Worm (Caenorhabditis elegans) whole organism, mixed stage, embryonic: ENCODE results near the gene unc-79.

ENCODE experiments used
- ceh-39 ChIP-seq: fragments of 150-350 bp; optimal IDR thresholded peaks from 2 replicates; lab custom pipeline; 2014; ENCODE audit warnings: missing biosample characterization, missing genetic modification characterization
- ces-1 ChIP-seq: fragments of 150-350 bp; optimal IDR thresholded peaks from 2 replicates; lab custom pipeline; 2014; ENCODE audit warnings: missing biosample characterization, missing genetic modification reagents, missing genetic modification characterization
- elt-1 ChIP-seq: sonication (generic microtip); optimal IDR thresholded peaks from 2 replicates; lab custom pipeline; 2017; ENCODE audit warnings: missing genetic modification characterization, mild to moderate bottlenecking, missing compliant biosample characterization, antibody characterized with exemption, moderate library complexity, borderline replicate concordance; ENCODE audit not compliant: insufficient read depth
- ham-2 ChIP-seq: fragments of 200-800 bp; sonication (Bioruptor generic); optimal IDR thresholded peaks from 2 replicates; lab custom pipeline; 2018; ENCODE audit warnings: mild to moderate bottlenecking, missing genetic modification characterization, missing compliant biosample characterization
- lin-13 ChIP-seq: fragments of 150-350 bp; optimal IDR thresholded peaks from 2 replicates; lab custom pipeline; 2014; ENCODE audit warnings: missing biosample characterization, missing genetic modification characterization
- nhr-12 ChIP-seq: fragments of 150-350 bp; optimal IDR thresholded peaks from 2 replicates; lab custom pipeline; 2014; ENCODE audit warnings: missing biosample characterization, missing genetic modification characterization
- nhr-237 ChIP-seq: fragments of 150-350 bp; optimal IDR thresholded peaks from 2 replicates; lab custom pipeline; 2014; ENCODE audit warnings: missing biosample characterization, missing genetic modification characterization
- nhr-28 ChIP-seq: fragments of 150-350 bp; optimal IDR thresholded peaks from 2 replicates; lab custom pipeline; 2014; ENCODE audit warnings: missing biosample characterization, missing genetic modification characterization
- nhr-76 ChIP-seq: sonication (generic microtip); optimal IDR thresholded peaks from 2 replicates; lab custom pipeline; 2017; ENCODE audit warnings: missing biosample characterization, missing genetic modification characterization
- pha-4 ChIP-seq: fragments of 150-350 bp; optimal IDR thresholded peaks from 2 replicates; lab custom pipeline; 2018; ENCODE audit warnings: missing biosample characterization, missing genetic modification reagents, missing genetic modification characterization
- sem-2 ChIP-seq: fragments of 200-800 bp; sonication (Bioruptor generic); optimal IDR thresholded peaks from 2 replicates; lab custom pipeline; 2018; ENCODE audit warnings: mild to moderate bottlenecking, missing genetic modification characterization, missing compliant biosample characterization
- snpc-4 ChIP-seq: fragments of 150-350 bp; optimal IDR thresholded peaks from 2 replicates; lab custom pipeline; 2014; ENCODE audit warnings: missing biosample characterization, missing genetic modification characterization
- unc-62 ChIP-seq: fragments of 150-350 bp; optimal IDR thresholded peaks from 2 replicates; lab custom pipeline; 2014; ENCODE audit warnings: missing biosample characterization, missing genetic modification reagents, missing genetic modification characterization

- TF ChIP-seq ces-1 (GFP tag; lab: Kevin White, UChicago) (no peak), pha-4 (no peak), snpc-4 (no peak), elt-1 (tag; lab: Kevin White, UChicago) (no peak), unc-62 (GFP tag; lab: Kevin White, UChicago) (no peak), ceh-39 (tag; lab: Kevin White, UChicago) (no peak), nhr-28 (tag; lab: Kevin White, UChicago) (no peak), nhr-76 (tag; lab: Kevin White, UChicago) (no peak), sem-2 (GFP tag; lab: Kevin White, UChicago) (no peak), ham-2 (GFP tag; lab: Kevin White, UChicago) (no peak), nhr-237 (tag; lab: Kevin White, UChicago) (no peak), lin-13 (tag; lab: Kevin White, UChicago) (no peak), nhr-12 (tag; lab: Kevin White, UChicago) (no peak)
Observed at ce11 chrIII:4102039-4102438, 35.6 kb downstream of the unc-79 start.
